Worm (Caenorhabditis elegans): ENCODE data around the gene unc-39.

ce11 chrV:14405647-14406046 lies 32.8 kb downstream of the unc-39 start:
- no peak for TF ChIP-seq him-1 (tag; optimal IDR thresholded peaks at IDR 0.05)
- TF ChIP-seq W03F9.2 (tag; optimal IDR thresholded peaks at IDR 0.05): no peak
- no peak for TF ChIP-seq dao-5 (tag; optimal IDR thresholded peaks at IDR 0.05)
